Worm (Caenorhabditis elegans) whole organism, L2 larva: ENCODE results near the gene irld-38.

Experiments used
- F13H6.1 ChIP-seq: sonication (generic microtip); optimal IDR thresholded peaks from 2 replicates; lab custom pipeline; 2016; ENCODE audit warnings: missing genetic modification characterization, missing compliant biosample characterization
- Y55F3AM.14 ChIP-seq: fragments of 200-800 bp; sonication (Bioruptor generic); optimal IDR thresholded peaks from 2 replicates; lab custom pipeline; 2018; ENCODE audit warnings: mild to moderate bottlenecking, missing genetic modification characterization, missing compliant biosample characterization
- ZK546.5 ChIP-seq: sonication (generic microtip); optimal IDR thresholded peaks from 2 replicates; lab custom pipeline; 2017; ENCODE audit warnings: missing biosample characterization, missing genetic modification characterization
- alr-1 ChIP-seq: fragments of 150-350 bp; optimal IDR thresholded peaks from 2 replicates; lab custom pipeline; 2014; ENCODE audit warnings: missing biosample characterization, missing genetic modification characterization
- ama-1 ChIP-seq: fragments of 150-350 bp; optimal IDR thresholded peaks from 2 replicates; lab custom pipeline; 2018; ENCODE audit warnings: inconsistent platforms
- blmp-1 ChIP-seq: sonication (generic microtip); optimal IDR thresholded peaks from 2 replicates; lab custom pipeline; 2017; ENCODE audit warnings: missing genetic modification characterization, mild to moderate bottlenecking, missing compliant biosample characterization, antibody characterized with exemption, moderate library complexity; ENCODE audit not compliant: insufficient read depth
- dmd-4 ChIP-seq: sonication (generic microtip); optimal IDR thresholded peaks from 2 replicates; lab custom pipeline; 2017; ENCODE audit warnings: missing biosample characterization, missing genetic modification characterization
- egl-27 ChIP-seq: sonication (generic microtip); optimal IDR thresholded peaks from 3 replicates; lab custom pipeline; 2017; ENCODE audit warnings: missing biosample characterization, missing genetic modification reagents, missing genetic modification characterization
- elt-1 ChIP-seq: fragments of 150-350 bp; optimal IDR thresholded peaks from 2 replicates; lab custom pipeline; 2014; ENCODE audit warnings: missing biosample characterization, missing genetic modification characterization
- elt-3 ChIP-seq: sonication (generic microtip); optimal IDR thresholded peaks from 2 replicates; lab custom pipeline; 2017; ENCODE audit warnings: missing biosample characterization, missing genetic modification characterization
- fos-1 ChIP-seq: fragments of 150-350 bp; optimal IDR thresholded peaks from 2 replicates; lab custom pipeline; 2014; ENCODE audit warnings: missing biosample characterization, missing genetic modification characterization
- gmeb-1 ChIP-seq: fragments of 150-350 bp; optimal IDR thresholded peaks from 2 replicates; lab custom pipeline; 2014; ENCODE audit warnings: missing biosample characterization, missing genetic modification characterization
- lin-11 ChIP-seq: fragments of 150-350 bp; sonication (generic microtip); optimal IDR thresholded peaks from 2 replicates; lab custom pipeline; 2014; ENCODE audit warnings: missing biosample characterization, missing genetic modification characterization, inconsistent platforms, mixed read lengths
- lin-13 ChIP-seq: fragments of 150-350 bp; optimal IDR thresholded peaks from 2 replicates; lab custom pipeline; 2014; ENCODE audit warnings: missing biosample characterization, missing genetic modification reagents, missing genetic modification characterization
- lin-39 ChIP-seq: fragments of 150-350 bp; optimal IDR thresholded peaks from 2 replicates; lab custom pipeline; 2014; ENCODE audit warnings: missing biosample characterization, missing genetic modification reagents, missing genetic modification characterization
- lsy-2 ChIP-seq, 2 experiments: fragments of 150-350 bp in 1 of 2; sonication (generic microtip) in 1 of 2; optimal IDR thresholded peaks; 2 replicates each; lab custom pipeline; 2014 to 2017; ENCODE audit warnings: missing biosample characterization in 2 of 2, missing genetic modification characterization in 2 of 2
- mab-5 ChIP-seq: fragments of 150-350 bp; optimal IDR thresholded peaks from 2 replicates; lab custom pipeline; 2014; ENCODE audit warnings: missing biosample characterization, missing genetic modification characterization
- mbf-1 ChIP-seq: sonication (generic microtip); optimal IDR thresholded peaks from 2 replicates; lab custom pipeline; 2017; ENCODE audit warnings: missing biosample characterization, missing genetic modification characterization
- mdl-1 ChIP-seq, 2 experiments: fragments of 150-350 bp in 1 of 2; sonication (generic microtip) in 1 of 2; optimal IDR thresholded peaks; 2 replicates each; lab custom pipeline; 2017; ENCODE audit warnings: missing biosample characterization in 2 of 2, missing genetic modification characterization in 2 of 2
- nhr-11 ChIP-seq: fragments of 150-350 bp; optimal IDR thresholded peaks from 2 replicates; lab custom pipeline; 2014; ENCODE audit warnings: missing biosample characterization, missing genetic modification characterization
- nhr-12 ChIP-seq: fragments of 150-350 bp; optimal IDR thresholded peaks from 2 replicates; lab custom pipeline; 2014; ENCODE audit warnings: missing biosample characterization, missing genetic modification characterization
- nhr-129 ChIP-seq: fragments of 150-350 bp; optimal IDR thresholded peaks from 2 replicates; lab custom pipeline; 2014; ENCODE audit warnings: missing biosample characterization, missing genetic modification characterization
- nhr-21 ChIP-seq: fragments of 150-350 bp; optimal IDR thresholded peaks from 2 replicates; lab custom pipeline; 2014; ENCODE audit warnings: missing biosample characterization, missing genetic modification characterization
- nhr-23 ChIP-seq: fragments of 150-350 bp; optimal IDR thresholded peaks from 2 replicates; lab custom pipeline; 2014; ENCODE audit warnings: missing biosample characterization, missing genetic modification reagents, missing genetic modification characterization
- nhr-237 ChIP-seq: fragments of 150-350 bp; optimal IDR thresholded peaks from 2 replicates; lab custom pipeline; 2014; ENCODE audit warnings: missing biosample characterization, missing genetic modification characterization
- nhr-6 ChIP-seq: fragments of 150-350 bp; optimal IDR thresholded peaks from 2 replicates; lab custom pipeline; 2014; ENCODE audit warnings: missing biosample characterization, missing genetic modification characterization
- nhr-77 ChIP-seq: fragments of 150-350 bp; optimal IDR thresholded peaks from 2 replicates; lab custom pipeline; 2014; ENCODE audit warnings: missing biosample characterization, missing genetic modification characterization
- peb-1 ChIP-seq: fragments of 150-350 bp; optimal IDR thresholded peaks from 2 replicates; lab custom pipeline; 2014; ENCODE audit warnings: missing biosample characterization, missing genetic modification characterization
- sem-4 ChIP-seq: fragments of 150-350 bp; optimal IDR thresholded peaks from 2 replicates; lab custom pipeline; 2014; ENCODE audit warnings: missing biosample characterization, missing genetic modification reagents, missing genetic modification characterization
- skn-1 ChIP-seq: sonication (generic microtip); optimal IDR thresholded peaks from 2 replicates; lab custom pipeline; 2017; ENCODE audit warnings: missing biosample characterization, missing genetic modification characterization
- sma-3 ChIP-seq: sonication (generic microtip); optimal IDR thresholded peaks from 2 replicates; lab custom pipeline; 2016; ENCODE audit warnings: missing genetic modification reagents, missing genetic modification characterization, missing compliant biosample characterization
- sma-9 ChIP-seq, 2 experiments: fragments of 150-350 bp in 1 of 2; sonication (generic microtip) in 1 of 2; optimal IDR thresholded peaks; 2 replicates each; lab custom pipeline; 2014 to 2016; ENCODE audit warnings: missing genetic modification characterization in 2 of 2, mild to moderate bottlenecking in 1 of 2, missing biosample characterization in 1 of 2, missing compliant biosample characterization in 1 of 2, missing genetic modification reagents in 1 of 2, moderate library complexity in 1 of 2
- unc-39 ChIP-seq: fragments of 150-350 bp; optimal IDR thresholded peaks from 2 replicates; lab custom pipeline; 2014; ENCODE audit warnings: missing biosample characterization, missing genetic modification characterization
- unc-55 ChIP-seq: fragments of 150-350 bp; sonication (generic microtip); optimal IDR thresholded peaks from 3 replicates; lab custom pipeline; 2014; ENCODE audit warnings: missing biosample characterization, missing genetic modification reagents, missing genetic modification characterization
- unc-62 ChIP-seq: fragments of 150-350 bp; optimal IDR thresholded peaks from 2 replicates; lab custom pipeline; 2014; ENCODE audit warnings: missing biosample characterization, missing genetic modification reagents, missing genetic modification characterization
- zag-1 ChIP-seq: fragments of 150-350 bp; optimal IDR thresholded peaks from 2 replicates; lab custom pipeline; 2014; ENCODE audit warnings: missing biosample characterization, missing genetic modification characterization
- ztf-1 ChIP-seq: fragments of 200-800 bp; sonication (Bioruptor generic); conservative IDR thresholded peaks from 2 replicates; pipeline ENCODE4 v1.3.6; 2022; ENCODE audit warnings: missing genetic modification characterization, missing compliant biosample characterization
- ztf-4 ChIP-seq: fragments of 150-350 bp; optimal IDR thresholded peaks from 2 replicates; lab custom pipeline; 2014; ENCODE audit warnings: missing biosample characterization, missing genetic modification characterization

The irld-38 gene

DNA sequence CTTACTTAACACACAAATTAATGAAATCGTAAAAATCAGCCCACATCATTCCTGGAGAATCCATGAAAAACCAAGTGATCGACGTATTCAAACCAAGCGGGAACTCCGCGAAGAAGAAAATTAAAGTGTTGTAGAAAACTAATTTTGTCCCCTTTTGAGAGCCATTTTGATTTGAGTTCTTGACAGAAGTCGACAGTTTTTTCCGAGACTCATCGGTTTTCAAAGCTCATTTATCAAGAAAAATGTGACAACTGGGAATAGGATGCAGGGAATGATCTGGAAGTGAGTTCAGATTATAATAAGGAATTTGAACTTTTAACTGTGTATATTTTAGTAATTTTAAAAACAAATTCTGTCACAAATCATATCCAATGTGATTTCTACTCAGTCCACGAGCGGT is 20.8 kb downstream of the irld-38 start, which contains the start of gene srw-135:
Gene srw-135, minus strand, starts transcription at position 101 of the 400 bp plus-strand sequence.
- TF ChIP-seq fos-1 (tag; lab: Kevin White, UChicago) = no peak
- no peak for TF ChIP-seq ama-1 (lab: Kevin White, UChicago)
- no peak for TF ChIP-seq mab-5
- no peak for TF ChIP-seq unc-39 (tag; lab: Kevin White, UChicago)
- TF ChIP-seq nhr-23 = no peak
- TF ChIP-seq lin-11 (tag; lab: Kevin White, UChicago) = no peak
- no peak for TF ChIP-seq ztf-4 (tag; lab: Kevin White, UChicago)
- no peak for TF ChIP-seq elt-3
- TF ChIP-seq mdl-1 (tag; optimal IDR thresholded peaks at IDR 0.05; lab: Kevin White, UChicago) = no peak
- TF ChIP-seq nhr-21 (tag; lab: Kevin White, UChicago) = no peak
- TF ChIP-seq sma-3 (GFP tag; lab: Kevin White, UChicago) = no peak
- TF ChIP-seq skn-1 (tag; lab: Kevin White, UChicago) = no peak
- TF ChIP-seq zag-1 = no peak
- no peak for TF ChIP-seq lin-39 (tag; lab: Kevin White, UChicago)
- no peak for TF ChIP-seq sma-9 (GFP tag; optimal IDR thresholded peaks at IDR 0.05; lab: Kevin White, UChicago)
- TF ChIP-seq sma-9 (tag; optimal IDR thresholded peaks at IDR 0.05; lab: Kevin White, UChicago) = no peak
- TF ChIP-seq gmeb-1 (tag; lab: Kevin White, UChicago) = no peak
- TF ChIP-seq nhr-12 (tag; lab: Kevin White, UChicago) = no peak
- TF ChIP-seq blmp-1 (tag; lab: Kevin White, UChicago) = no peak
- no peak for TF ChIP-seq sem-4
- TF ChIP-seq Y55F3AM.14 (GFP tag; lab: Kevin White, UChicago) = no peak

DNA sequence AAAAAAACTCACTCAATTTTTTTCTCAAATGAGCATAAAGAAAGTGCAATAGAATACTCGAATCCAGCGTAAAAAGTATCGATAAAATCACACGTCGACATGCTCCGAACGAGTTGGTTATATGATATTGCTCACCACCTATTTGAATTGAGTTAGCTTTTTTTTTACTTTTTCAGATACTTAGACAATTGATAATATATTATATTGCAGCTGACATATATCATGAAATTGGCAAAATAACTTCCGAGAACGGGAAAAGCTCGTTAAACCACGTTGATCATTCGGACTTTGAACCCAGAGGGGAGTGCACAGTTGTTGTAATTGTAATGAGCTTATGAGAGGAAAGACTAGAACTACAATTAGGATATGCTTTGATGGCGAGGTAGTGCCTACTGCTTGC is 21.8 kb downstream of the irld-38 start, which contains the start of gene srw-136:
Gene srw-136, minus strand, starts transcription at position 101 of the 400 bp plus-strand sequence.
- no peak for TF ChIP-seq unc-55 (GFP tag; lab: Kevin White, UChicago)
- TF ChIP-seq lin-11 (tag; lab: Kevin White, UChicago) = no peak
- TF ChIP-seq mdl-1 (tag; optimal IDR thresholded peaks at IDR 0.05; lab: Kevin White, UChicago) = no peak
- no peak for TF ChIP-seq gmeb-1 (tag; lab: Kevin White, UChicago)
- TF ChIP-seq nhr-77 = no peak
- no peak for TF ChIP-seq nhr-23
- no peak for TF ChIP-seq egl-27 (tag; lab: Kevin White, UChicago)
- TF ChIP-seq fos-1 (tag; lab: Kevin White, UChicago) = no peak
- no peak for TF ChIP-seq nhr-12 (tag; lab: Kevin White, UChicago)
- no peak for TF ChIP-seq elt-1 (tag; lab: Kevin White, UChicago)
- no peak for TF ChIP-seq lin-13
- no peak for TF ChIP-seq nhr-6 (tag; lab: Kevin White, UChicago)
- TF ChIP-seq ztf-4 (tag; lab: Kevin White, UChicago) = no peak
- TF ChIP-seq dmd-4 (tag; lab: Kevin White, UChicago) = no peak
- no peak for TF ChIP-seq mbf-1
- TF ChIP-seq nhr-237 (tag; lab: Kevin White, UChicago) = no peak
- no peak for TF ChIP-seq elt-3
- TF ChIP-seq ztf-1 (GFP tag; lab: Robert Waterston, UW) = no peak
- TF ChIP-seq nhr-11 = no peak

DNA sequence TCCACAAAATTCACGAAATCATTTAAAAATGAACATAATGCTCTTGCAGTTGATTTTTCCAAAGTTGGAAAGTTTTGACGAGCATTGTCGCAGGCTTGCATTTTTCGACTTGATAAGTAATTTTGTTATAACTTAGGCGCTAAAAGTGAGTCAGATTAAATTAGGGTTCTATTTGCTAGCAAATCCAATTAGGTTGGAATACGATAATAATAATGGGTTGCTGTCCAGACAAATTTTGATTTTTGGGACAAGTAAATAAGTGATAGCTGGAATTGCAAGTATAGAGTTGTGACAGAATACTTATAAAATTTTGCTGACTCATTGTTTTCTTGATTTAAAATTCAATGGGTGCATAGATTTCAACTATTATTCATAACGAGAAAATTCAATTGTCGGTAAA is 26.3 kb downstream of the irld-38 start, which contains the start of gene srw-112:
Gene srw-112, minus strand, starts transcription at position 101 of the 400 bp plus-strand sequence.
- TF ChIP-seq unc-62 (GFP tag; lab: Kevin White, UChicago) = no peak

DNA sequence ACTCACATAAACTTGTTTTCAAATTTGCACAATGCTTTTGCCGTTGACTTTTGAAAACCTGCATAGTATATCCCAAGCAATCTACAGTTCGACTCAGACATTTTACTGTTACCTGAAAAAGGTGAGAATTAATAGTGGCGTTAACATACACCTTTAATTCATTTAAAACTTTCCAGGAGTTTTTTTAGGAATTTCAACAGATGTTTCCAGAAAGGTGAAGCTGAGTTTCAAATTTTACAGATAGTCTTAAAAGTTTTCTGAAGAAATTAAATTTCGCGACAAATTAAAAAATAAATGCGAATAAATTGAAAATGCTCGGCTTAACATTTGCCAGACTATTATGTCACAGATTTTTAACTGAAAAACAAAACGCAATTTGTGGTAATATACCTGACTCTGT is 32.5 kb downstream of the irld-38 start, which contains the start of gene srw-119:
Gene srw-119, minus strand, starts transcription at position 101 of the 400 bp plus-strand sequence.
- TF ChIP-seq ZK546.5 = no peak
- no peak for TF ChIP-seq sma-3 (GFP tag; lab: Kevin White, UChicago)
- TF ChIP-seq, all 48 proteins: peak for 0

DNA sequence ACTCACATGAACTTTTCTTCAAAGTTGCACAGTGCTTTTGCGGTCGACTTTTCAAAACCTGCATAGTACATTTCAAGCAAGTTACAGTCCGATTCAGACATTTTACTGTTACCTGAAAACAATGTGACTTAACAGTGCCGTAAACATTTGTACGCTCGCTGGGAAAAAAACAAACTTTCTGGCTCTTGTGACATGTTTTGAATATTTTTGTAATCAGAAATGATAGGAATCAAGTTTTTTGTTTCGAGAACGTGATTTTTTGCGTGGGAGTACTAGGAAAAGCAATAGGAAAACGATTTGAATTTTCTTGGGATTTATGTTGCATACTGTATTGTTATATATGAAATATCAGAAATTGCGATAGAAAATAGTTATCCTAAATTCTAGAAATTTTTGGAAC is 36.1 kb downstream of the irld-38 start, which contains the start of gene srw-120:
Gene srw-120, minus strand, starts transcription at position 101 of the 400 bp plus-strand sequence.
- TF ChIP-seq lsy-2 (tag; optimal IDR thresholded peaks at IDR 0.05; lab: Kevin White, UChicago) (no peak), sma-9 (GFP tag; optimal IDR thresholded peaks at IDR 0.05; lab: Kevin White, UChicago) (no peak), sma-9 (tag; optimal IDR thresholded peaks at IDR 0.05; lab: Kevin White, UChicago) (no peak), nhr-237 (tag; lab: Kevin White, UChicago) (no peak), peb-1 (tag; lab: Kevin White, UChicago) (no peak), alr-1 (tag; lab: Kevin White, UChicago) (no peak), nhr-6 (tag; lab: Kevin White, UChicago) (no peak), F13H6.1 (no peak), nhr-129 (tag; lab: Kevin White, UChicago) (no peak), mbf-1 (no peak), sma-3 (GFP tag; lab: Kevin White, UChicago) (no peak), ama-1 (lab: Kevin White, UChicago) (no peak), mdl-1 (tag; optimal IDR thresholded peaks at IDR 0.05; lab: Kevin White, UChicago) (no peak), unc-39 (tag; lab: Kevin White, UChicago) (no peak), zag-1 (no peak), egl-27 (tag; lab: Kevin White, UChicago) (no peak), sem-4 (no peak)
